Worm (Caenorhabditis elegans) whole organism, L4 larva: ENCODE results near the gene K03H6.5.

ENCODE experiments used
- D1046.2 ChIP-seq: fragments of 200-800 bp; sonication (Bioruptor generic); IDR thresholded peaks from 2 replicates; pipeline ENCODE4 v1.3.6; 2022; ENCODE audit warnings: missing genetic modification characterization, missing compliant biosample characterization
- F37D6.2 ChIP-seq: sonication (generic microtip); optimal IDR thresholded peaks from 2 replicates; lab custom pipeline; 2016; ENCODE audit warnings: mild to moderate bottlenecking, missing genetic modification characterization, missing compliant biosample characterization
- F44E2.7 ChIP-seq: fragments of 200-800 bp; sonication (Bioruptor generic); IDR thresholded peaks from 2 replicates; pipeline ENCODE4 v2.1.2; 2022; ENCODE audit warnings: missing genetic modification characterization, missing compliant biosample characterization
- F49E8.2 ChIP-seq: sonication (generic microtip); optimal IDR thresholded peaks from 2 replicates; lab custom pipeline; 2016; ENCODE audit warnings: missing compliant biosample characterization, mild to moderate bottlenecking, missing genetic modification characterization, borderline replicate concordance
- R02D3.7 ChIP-seq: fragments of 150-350 bp; sonication (generic microtip); optimal IDR thresholded peaks from 3 replicates; lab custom pipeline; 2014; ENCODE audit warnings: missing biosample characterization, missing genetic modification characterization
- T26A8.4 ChIP-seq: fragments of 200-800 bp; sonication (Bioruptor generic); IDR thresholded peaks from 2 replicates; pipeline ENCODE4 v1.3.6; 2022; ENCODE audit warnings: missing genetic modification characterization, missing compliant biosample characterization
- Y105C5A.15 ChIP-seq: fragments of 200-800 bp; sonication (Bioruptor generic); IDR thresholded peaks from 2 replicates; pipeline ENCODE4 v1.3.6; 2022; ENCODE audit warnings: missing genetic modification characterization, missing compliant biosample characterization
- Y48G9A.11 ChIP-seq: fragments of 200-800 bp; sonication (Bioruptor generic); IDR thresholded peaks from 2 replicates; pipeline ENCODE4 v1.3.6; 2022; ENCODE audit warnings: missing genetic modification reagents, missing genetic modification characterization, missing compliant biosample characterization
- Y5F2A.4 ChIP-seq: fragments of 200-800 bp; sonication (Bioruptor generic); optimal IDR thresholded peaks from 2 replicates; lab custom pipeline; 2018; ENCODE audit warnings: mild to moderate bottlenecking, missing genetic modification characterization, missing compliant biosample characterization
- Y75B8A.6 ChIP-seq: fragments of 200-800 bp; sonication (Bioruptor generic); IDR thresholded peaks from 2 replicates; pipeline ENCODE4 v1.3.6; 2022; ENCODE audit warnings: missing genetic modification reagents, missing genetic modification characterization, missing compliant biosample characterization
- ZK337.2 ChIP-seq: fragments of 200-800 bp; sonication (Bioruptor generic); IDR thresholded peaks from 2 replicates; pipeline ENCODE4 v1.3.6; 2022; ENCODE audit warnings: missing genetic modification reagents, missing genetic modification characterization, missing compliant biosample characterization
- ZK546.5 ChIP-seq, 2 experiments: sonication (generic microtip); optimal IDR thresholded peaks; 2 replicates each; lab custom pipeline; 2017; ENCODE audit warnings: missing biosample characterization in 2 of 2, missing genetic modification characterization in 2 of 2
- aly-2 ChIP-seq: sonication (generic microtip); optimal IDR thresholded peaks from 2 replicates; lab custom pipeline; 2018; ENCODE audit warnings: missing biosample characterization, missing genetic modification characterization
- ceh-20 ChIP-seq: fragments of 200-800 bp; sonication (Bioruptor generic); IDR thresholded peaks from 2 replicates; pipeline ENCODE4 v1.3.6; 2022; ENCODE audit warnings: missing genetic modification reagents, missing genetic modification characterization, missing compliant biosample characterization
- ceh-32 ChIP-seq: sonication (generic microtip); optimal IDR thresholded peaks from 2 replicates; lab custom pipeline; 2016; ENCODE audit warnings: mild to moderate bottlenecking, missing genetic modification characterization, missing compliant biosample characterization; ENCODE audit not compliant: poor library complexity
- ceh-44 ChIP-seq: fragments of 200-800 bp; sonication (Bioruptor generic); IDR thresholded peaks from 2 replicates; pipeline ENCODE4 v1.3.6; 2022; ENCODE audit warnings: missing genetic modification reagents, missing genetic modification characterization, missing compliant biosample characterization
- ceh-62 ChIP-seq: sonication (generic microtip); optimal IDR thresholded peaks from 2 replicates; lab custom pipeline; 2017; ENCODE audit warnings: missing biosample characterization, missing genetic modification characterization
- ceh-82 ChIP-seq: sonication (generic microtip); optimal IDR thresholded peaks from 2 replicates; lab custom pipeline; 2017; ENCODE audit warnings: missing biosample characterization, missing genetic modification characterization
- ces-1 ChIP-seq: fragments of 150-350 bp; sonication (generic microtip); optimal IDR thresholded peaks from 4 replicates; lab custom pipeline; 2014; ENCODE audit warnings: missing biosample characterization, missing genetic modification reagents, missing genetic modification characterization
- daf-12 ChIP-seq: fragments of 150-350 bp; optimal IDR thresholded peaks from 2 replicates; lab custom pipeline; 2014; ENCODE audit warnings: missing biosample characterization, missing genetic modification reagents, missing genetic modification characterization
- daf-16 ChIP-seq, 3 experiments: sonication (generic microtip); optimal IDR thresholded peaks; 2 replicates each; lab custom pipeline; 2016 to 2017; ENCODE audit warnings: missing genetic modification characterization in 3 of 3, missing genetic modification reagents in 3 of 3, mild to moderate bottlenecking in 2 of 3, missing compliant biosample characterization in 2 of 3, missing biosample characterization in 1 of 3, moderate library complexity in 1 of 3
- dmd-6 ChIP-seq: fragments of 200-800 bp; sonication (Bioruptor generic); IDR thresholded peaks from 2 replicates; pipeline ENCODE4 v1.3.6; 2022; ENCODE audit warnings: missing genetic modification reagents, missing genetic modification characterization, missing compliant biosample characterization
- dmd-9 ChIP-seq: fragments of 200-800 bp; sonication (Bioruptor generic); IDR thresholded peaks from 2 replicates; pipeline ENCODE4 v1.3.6; 2022; ENCODE audit warnings: missing genetic modification reagents, missing genetic modification characterization, missing compliant biosample characterization
- dpl-1 ChIP-seq: fragments of 150-350 bp; optimal IDR thresholded peaks from 2 replicates; lab custom pipeline; 2014; ENCODE audit warnings: missing biosample characterization, missing genetic modification reagents, missing genetic modification characterization
- fos-1 ChIP-seq: fragments of 150-350 bp; optimal IDR thresholded peaks from 2 replicates; lab custom pipeline; 2014; ENCODE audit warnings: missing biosample characterization, missing genetic modification characterization
- gei-8 ChIP-seq: fragments of 200-800 bp; sonication (Bioruptor generic); optimal IDR thresholded peaks from 2 replicates; lab custom pipeline; 2018; ENCODE audit warnings: mild to moderate bottlenecking, missing genetic modification characterization, missing compliant biosample characterization
- hmg-1.1 ChIP-seq: fragments of 200-800 bp; sonication (Bioruptor generic); IDR thresholded peaks from 2 replicates; pipeline ENCODE4 v1.3.6; 2022; ENCODE audit warnings: missing genetic modification reagents, missing genetic modification characterization, missing compliant biosample characterization
- jun-1 ChIP-seq: fragments of 150-350 bp; optimal IDR thresholded peaks from 2 replicates; lab custom pipeline; 2014; ENCODE audit warnings: missing biosample characterization, missing genetic modification reagents, missing genetic modification characterization
- lim-7 ChIP-seq: fragments of 200-800 bp; sonication (Bioruptor generic); IDR thresholded peaks from 2 replicates; pipeline ENCODE4 v1.3.6; 2022; ENCODE audit warnings: missing genetic modification characterization, missing compliant biosample characterization
- lin-13 ChIP-seq: fragments of 150-350 bp; optimal IDR thresholded peaks from 2 replicates; lab custom pipeline; 2014; ENCODE audit warnings: missing biosample characterization, missing genetic modification reagents, missing genetic modification characterization
- lin-29 ChIP-seq: fragments of 200-800 bp; sonication (Bioruptor generic); IDR thresholded peaks from 2 replicates; pipeline ENCODE4 v1.3.6; 2022; ENCODE audit warnings: missing genetic modification reagents, missing genetic modification characterization, missing compliant biosample characterization
- lir-3 ChIP-seq: sonication (generic microtip); optimal IDR thresholded peaks from 2 replicates; lab custom pipeline; 2016; ENCODE audit warnings: mild to moderate bottlenecking, missing genetic modification characterization, missing compliant biosample characterization
- madf-5 ChIP-seq, 2 experiments: fragments of 200-800 bp; sonication (Bioruptor generic); IDR thresholded peaks; 2 replicates each; pipeline ENCODE4 v1.3.6; 2022; ENCODE audit warnings: missing compliant biosample characterization in 2 of 2, missing genetic modification characterization in 2 of 2
- mdl-1 ChIP-seq, 2 experiments: fragments of 150-350 bp in 1 of 2; sonication (generic microtip) in 1 of 2; optimal IDR thresholded peaks; 2 replicates each; lab custom pipeline; 2014 to 2017; ENCODE audit warnings: missing biosample characterization in 2 of 2, missing genetic modification characterization in 2 of 2
- mdt-29 ChIP-seq: fragments of 200-800 bp; sonication (Bioruptor generic); IDR thresholded peaks from 2 replicates; pipeline ENCODE4 v1.3.6; 2022; ENCODE audit warnings: missing genetic modification reagents, missing genetic modification characterization, missing compliant biosample characterization
- nhr-11 ChIP-seq: fragments of 150-350 bp; optimal IDR thresholded peaks from 2 replicates; lab custom pipeline; 2014; ENCODE audit warnings: missing biosample characterization, missing genetic modification characterization
- nhr-237 ChIP-seq: sonication (generic microtip); optimal IDR thresholded peaks from 2 replicates; lab custom pipeline; 2017; ENCODE audit warnings: missing biosample characterization, missing genetic modification characterization
- nhr-28 ChIP-seq: fragments of 150-350 bp; optimal IDR thresholded peaks from 2 replicates; lab custom pipeline; 2014; ENCODE audit warnings: missing biosample characterization, missing genetic modification characterization
- nhr-48 ChIP-seq: sonication (generic microtip); optimal IDR thresholded peaks from 2 replicates; lab custom pipeline; 2016; ENCODE audit warnings: mild to moderate bottlenecking, missing genetic modification characterization, missing compliant biosample characterization
- php-3 ChIP-seq: fragments of 200-800 bp; sonication (Bioruptor generic); IDR thresholded peaks from 2 replicates; pipeline ENCODE4 v1.3.6; 2022; ENCODE audit warnings: missing genetic modification reagents, missing genetic modification characterization, missing compliant biosample characterization
- pqm-1 ChIP-seq: sonication (generic microtip); optimal IDR thresholded peaks from 2 replicates; lab custom pipeline; 2017; ENCODE audit warnings: missing biosample characterization, missing genetic modification characterization
- sdz-12 ChIP-seq: fragments of 200-800 bp; sonication (Bioruptor generic); optimal IDR thresholded peaks from 2 replicates; lab custom pipeline; 2018; ENCODE audit warnings: mild to moderate bottlenecking, missing genetic modification characterization, missing compliant biosample characterization
- set-16 ChIP-seq: fragments of 200-800 bp; sonication (Bioruptor generic); IDR thresholded peaks from 2 replicates; pipeline ENCODE4 v1.3.6; 2022; ENCODE audit warnings: missing genetic modification reagents, missing genetic modification characterization, missing compliant biosample characterization
- snpc-1.2 ChIP-seq: fragments of 200-800 bp; sonication (Bioruptor generic); IDR thresholded peaks from 2 replicates; pipeline ENCODE4 v1.3.6; 2022; ENCODE audit warnings: missing genetic modification reagents, missing genetic modification characterization, missing compliant biosample characterization
- snpc-4 ChIP-seq: fragments of 150-350 bp; optimal IDR thresholded peaks from 2 replicates; lab custom pipeline; 2014; ENCODE audit warnings: missing biosample characterization, missing genetic modification characterization
- spr-1 ChIP-seq: sonication (generic microtip); optimal IDR thresholded peaks from 2 replicates; lab custom pipeline; 2016; ENCODE audit warnings: mild to moderate bottlenecking, missing genetic modification characterization, missing compliant biosample characterization
- spr-3 ChIP-seq: fragments of 200-800 bp; sonication (Bioruptor generic); optimal IDR thresholded peaks from 2 replicates; lab custom pipeline; 2018; ENCODE audit warnings: mild to moderate bottlenecking, missing genetic modification characterization, missing compliant biosample characterization
- tag-97 ChIP-seq: fragments of 200-800 bp; sonication (Bioruptor generic); IDR thresholded peaks from 2 replicates; pipeline ENCODE4 v1.3.6; 2022; ENCODE audit warnings: missing genetic modification characterization, missing compliant biosample characterization
- unc-39 ChIP-seq: sonication (generic microtip); optimal IDR thresholded peaks from 2 replicates; lab custom pipeline; 2017; ENCODE audit warnings: missing biosample characterization, missing genetic modification characterization
- zip-11 ChIP-seq: fragments of 200-800 bp; sonication (Bioruptor generic); IDR thresholded peaks from 2 replicates; pipeline ENCODE4 v1.3.6; 2022; ENCODE audit warnings: missing genetic modification characterization, missing compliant biosample characterization
- zip-2 ChIP-seq: fragments of 150-350 bp; optimal IDR thresholded peaks from 2 replicates; lab custom pipeline; 2014; ENCODE audit warnings: missing biosample characterization, missing genetic modification characterization

Gene K03H6.5

ce11 chrIV:1555021-1555720 lies 19.0 kb upstream of the K03H6.5 start, which contains the start of gene C34H4.1 (continued):
- TF ChIP-seq madf-5 (GFP tag; IDR thresholded peaks at IDR 0.05; lab: Robert Waterston, UW) = no peak
- TF ChIP-seq snpc-4 (tag; lab: Kevin White, UChicago) = no peak
- TF ChIP-seq ceh-62 = no peak
- TF ChIP-seq ZK546.5 (tag; optimal IDR thresholded peaks at IDR 0.05; lab: Kevin White, UChicago) = no peak
- TF ChIP-seq nhr-237 (tag; lab: Kevin White, UChicago) = no peak
- TF ChIP-seq F49E8.2 (tag; lab: Kevin White, UChicago) = no peak
- TF ChIP-seq mdl-1 (tag; optimal IDR thresholded peaks at IDR 0.05; lab: Kevin White, UChicago) = no peak
- TF ChIP-seq snpc-1.2 (GFP tag; lab: Robert Waterston, UW) = no peak
- no peak for TF ChIP-seq zip-2 (tag; lab: Kevin White, UChicago)
- no peak for TF ChIP-seq lim-7 (GFP tag; lab: Robert Waterston, UW)
- no peak for TF ChIP-seq unc-39 (tag; lab: Kevin White, UChicago)
- TF ChIP-seq pqm-1 (tag; lab: Kevin White, UChicago) = peak; percentile 66
- no peak for TF ChIP-seq Y105C5A.15
- no peak for TF ChIP-seq Y48G9A.11 (GFP tag; lab: Robert Waterston, UW)
- TF ChIP-seq ceh-44 (GFP tag; lab: Robert Waterston, UW) = no peak
- no peak for TF ChIP-seq lir-3 (tag; lab: Kevin White, UChicago)
- TF ChIP-seq sdz-12 = no peak
- TF ChIP-seq hmg-1.1 (GFP tag; lab: Robert Waterston, UW) = no peak
- TF ChIP-seq F37D6.2 (tag; lab: Kevin White, UChicago) = no peak
- no peak for TF ChIP-seq lin-29 (GFP tag; lab: Robert Waterston, UW)
- TF ChIP-seq daf-16 (GFP tag; optimal IDR thresholded peaks at IDR 0.05; lab: Kevin White, UChicago) = no peak
- peak; percentile 46 for TF ChIP-seq daf-16 (tag; optimal IDR thresholded peaks at IDR 0.05; lab: Kevin White, UChicago)
- TF ChIP-seq nhr-48 (tag; lab: Kevin White, UChicago) = no peak
- TF ChIP-seq spr-1 = no peak
- no peak for TF ChIP-seq zip-11 (GFP tag; lab: Robert Waterston, UW)
- no peak for TF ChIP-seq aly-2
- TF ChIP-seq Y5F2A.4 (GFP tag; lab: Kevin White, UChicago) = no peak
- no peak for TF ChIP-seq fos-1 (tag; lab: Kevin White, UChicago)
- no peak for TF ChIP-seq daf-12 (tag; lab: Kevin White, UChicago)
- peak; percentile 49 for TF ChIP-seq nhr-28
- no peak for TF ChIP-seq nhr-11 (tag; lab: Kevin White, UChicago)
- TF ChIP-seq D1046.2 = no peak
- TF ChIP-seq tag-97 (GFP tag; lab: Robert Waterston, UW) = no peak
- TF ChIP-seq gei-8 (GFP tag; lab: Kevin White, UChicago) = no peak
- TF ChIP-seq dmd-9 (GFP tag; lab: Robert Waterston, UW) = no peak
- no peak for TF ChIP-seq jun-1 (tag; lab: Kevin White, UChicago)
- no peak for TF ChIP-seq lin-13 (GFP tag; lab: Kevin White, UChicago)
- TF ChIP-seq set-16 (GFP tag; lab: Robert Waterston, UW) = peak; percentile 28; the same call in 1 of the 2 replicates
- no peak for TF ChIP-seq ceh-20 (GFP tag; lab: Robert Waterston, UW)
- TF ChIP-seq mdt-29 = no peak
- no peak for TF ChIP-seq dpl-1
- TF ChIP-seq T26A8.4 (GFP tag; lab: Robert Waterston, UW) = no peak
- TF ChIP-seq F44E2.7 (GFP tag; lab: Robert Waterston, UW) = no peak
- no peak for TF ChIP-seq spr-3 (GFP tag; lab: Kevin White, UChicago)
- no peak for TF ChIP-seq ZK337.2 (GFP tag; lab: Robert Waterston, UW)
- no peak for TF ChIP-seq Y75B8A.6 (GFP tag; lab: Robert Waterston, UW)
- no peak for TF ChIP-seq ceh-82 (tag; lab: Kevin White, UChicago)
- no peak for TF ChIP-seq ceh-32
- TF ChIP-seq ces-1 (GFP tag; lab: Kevin White, UChicago) = no peak
- TF ChIP-seq R02D3.7 (tag; lab: Kevin White, UChicago) = no peak
- no peak for TF ChIP-seq php-3
- TF ChIP-seq dmd-6 = peak; percentile 50; the same call in 1 of the 2 replicates
